Worm (Caenorhabditis elegans) whole organism, early embryonic: ENCODE data around the gene F53F8.3.

ENCODE experiments used
- B0310.2 ChIP-seq: sonication (generic microtip); optimal IDR thresholded peaks from 2 replicates; lab custom pipeline; 2016; ENCODE audit warnings: mild to moderate bottlenecking, missing genetic modification characterization, missing compliant biosample characterization
- F13C5.2 ChIP-seq: sonication (generic microtip); optimal IDR thresholded peaks from 2 replicates; lab custom pipeline; 2017; ENCODE audit warnings: mild to moderate bottlenecking, missing genetic modification characterization, inconsistent platforms, missing compliant biosample characterization
- aly-1 ChIP-seq: sonication (generic microtip); optimal IDR thresholded peaks from 2 replicates; lab custom pipeline; 2016; ENCODE audit warnings: missing genetic modification characterization, missing compliant biosample characterization
- ama-1 ChIP-seq: fragments of 150-350 bp; optimal IDR thresholded peaks from 2 replicates; lab custom pipeline; 2014
- ceh-13 ChIP-seq: fragments of 200-800 bp; sonication (Bioruptor generic); optimal IDR thresholded peaks from 2 replicates; lab custom pipeline; 2018; ENCODE audit warnings: mild to moderate bottlenecking, missing genetic modification characterization, missing compliant biosample characterization
- ceh-36 ChIP-seq: sonication (generic microtip); optimal IDR thresholded peaks from 2 replicates; lab custom pipeline; 2016; ENCODE audit warnings: missing genetic modification characterization, inconsistent platforms, missing compliant biosample characterization
- ets-7 ChIP-seq: sonication (generic microtip); optimal IDR thresholded peaks from 2 replicates; lab custom pipeline; 2016; ENCODE audit warnings: missing genotype, missing genetic modification characterization, missing compliant biosample characterization
- flt-1 ChIP-seq: fragments of 200-800 bp; sonication (Bioruptor generic); IDR thresholded peaks from 2 replicates; pipeline ENCODE4 v1.3.6; 2022; ENCODE audit warnings: missing genetic modification characterization, missing compliant biosample characterization
- hmbx-1 ChIP-seq: sonication (generic microtip); optimal IDR thresholded peaks from 2 replicates; lab custom pipeline; 2016; ENCODE audit warnings: mild to moderate bottlenecking, missing genetic modification characterization, missing compliant biosample characterization
- hmg-4 ChIP-seq: fragments of 200-800 bp; sonication (Bioruptor generic); optimal IDR thresholded peaks from 2 replicates; lab custom pipeline; 2018; ENCODE audit warnings: mild to moderate bottlenecking, missing genetic modification characterization, missing compliant biosample characterization
- hnd-1 ChIP-seq: sonication (generic microtip); optimal IDR thresholded peaks from 2 replicates; lab custom pipeline; 2016; ENCODE audit warnings: missing genetic modification characterization, missing compliant biosample characterization
- pes-1 ChIP-seq: fragments of 200-800 bp; sonication (Bioruptor generic); IDR thresholded peaks from 2 replicates; pipeline ENCODE4 v1.3.6; 2022; ENCODE audit warnings: missing genetic modification reagents, missing genetic modification characterization, missing compliant biosample characterization
- scrt-1 ChIP-seq: fragments of 200-800 bp; sonication (Bioruptor generic); IDR thresholded peaks from 2 replicates; pipeline ENCODE4 v1.3.6; 2022; ENCODE audit warnings: missing genetic modification characterization, missing compliant biosample characterization
- sea-1 ChIP-seq: fragments of 200-800 bp; sonication (Bioruptor generic); conservative IDR thresholded peaks from 2 replicates; pipeline ENCODE4 v1.3.6; 2022; ENCODE audit warnings: missing genetic modification characterization, missing compliant biosample characterization
- tbx-11 ChIP-seq: fragments of 200-800 bp; sonication (Bioruptor generic); IDR thresholded peaks from 2 replicates; pipeline ENCODE4 v1.3.6; 2022; ENCODE audit warnings: missing genetic modification characterization, missing compliant biosample characterization
- tbx-37 ChIP-seq: fragments of 200-800 bp; sonication (Bioruptor generic); conservative IDR thresholded peaks from 2 replicates; pipeline ENCODE4 v1.3.6; 2022; ENCODE audit warnings: missing genetic modification reagents, missing genetic modification characterization, missing compliant biosample characterization
- tra-4 ChIP-seq: sonication (generic microtip); optimal IDR thresholded peaks from 2 replicates; lab custom pipeline; 2017; ENCODE audit warnings: missing genetic modification characterization, missing compliant biosample characterization

The F53F8.3 gene

DNA sequence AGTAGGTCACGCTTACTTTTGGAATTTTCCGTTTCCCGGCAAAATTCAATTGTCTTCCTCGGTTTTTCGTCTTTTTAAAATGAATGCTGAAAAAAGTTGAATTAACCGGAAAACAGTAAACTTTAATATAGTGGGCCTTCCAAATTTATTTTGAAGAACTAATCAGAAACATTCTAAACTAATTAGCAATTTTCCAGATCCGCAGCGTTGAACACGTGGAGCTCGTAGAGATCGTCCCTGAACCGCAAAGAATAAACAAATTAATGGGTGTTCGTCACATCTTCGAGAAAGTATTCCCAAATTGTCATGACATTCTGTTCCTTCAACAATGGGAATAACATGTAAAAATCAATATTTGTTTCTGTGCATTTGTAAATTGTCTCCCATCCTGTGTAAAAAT, 26.9 kb upstream of the F53F8.3 start:
- TF ChIP-seq B0310.2 (tag; lab: Kevin White, UChicago) (no peak), sea-1 (GFP tag; lab: Robert Waterston, UW) (no peak), tbx-11 (GFP tag; lab: Robert Waterston, UW) (no peak), scrt-1 (GFP tag; lab: Robert Waterston, UW) (no peak), ceh-36 (no peak), hnd-1 (tag; lab: Kevin White, UChicago) (no peak), ama-1 (lab: Kevin White, UChicago) (no peak), hmg-4 (GFP tag; lab: Kevin White, UChicago) (no peak), hmbx-1 (tag; lab: Kevin White, UChicago) (no peak), F13C5.2 (tag; lab: Kevin White, UChicago) (no peak), pes-1 (GFP tag; lab: Robert Waterston, UW) (no peak), flt-1 (no peak), ets-7 (tag; lab: Kevin White, UChicago) (no peak), aly-1 (no peak), tra-4 (tag; lab: Kevin White, UChicago) (no peak), ceh-13 (no peak)

DNA sequence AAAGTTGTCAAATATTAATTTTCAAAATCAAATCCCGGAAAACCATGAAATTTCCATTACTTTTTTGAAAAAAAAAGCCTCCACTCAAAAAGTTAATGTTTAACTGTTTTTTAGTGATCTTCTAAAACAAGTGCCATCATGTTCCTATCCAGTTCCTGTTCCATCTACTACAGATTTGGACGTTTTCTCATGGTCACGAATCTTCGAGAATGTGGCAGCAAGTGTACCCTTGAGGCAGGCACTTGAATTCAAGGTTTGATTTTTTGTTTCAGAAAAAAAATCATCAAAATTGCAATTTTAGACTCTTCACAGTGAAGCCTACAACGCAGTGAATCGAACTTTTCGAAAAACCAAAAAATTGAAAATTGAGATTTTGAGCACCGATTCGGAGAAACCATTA, 25.2 kb upstream of the F53F8.3 start:
- no peak for TF ChIP-seq ceh-13
- TF ChIP-seq hmbx-1 (tag; lab: Kevin White, UChicago), result no peak
- no peak for TF ChIP-seq ets-7 (tag; lab: Kevin White, UChicago)
- no peak for TF ChIP-seq tra-4 (tag; lab: Kevin White, UChicago)
- no peak for TF ChIP-seq ceh-36
- no peak for TF ChIP-seq F13C5.2 (tag; lab: Kevin White, UChicago)
- no peak for TF ChIP-seq aly-1
- TF ChIP-seq hmg-4 (GFP tag; lab: Kevin White, UChicago), result no peak
- no peak for TF ChIP-seq pes-1 (GFP tag; lab: Robert Waterston, UW)
- no peak for TF ChIP-seq hnd-1 (tag; lab: Kevin White, UChicago)
- no peak for TF ChIP-seq tbx-11 (GFP tag; lab: Robert Waterston, UW)
- TF ChIP-seq scrt-1 (GFP tag; lab: Robert Waterston, UW), result no peak
- TF ChIP-seq ama-1 (lab: Kevin White, UChicago), result no peak
- no peak for TF ChIP-seq B0310.2 (tag; lab: Kevin White, UChicago)

DNA sequence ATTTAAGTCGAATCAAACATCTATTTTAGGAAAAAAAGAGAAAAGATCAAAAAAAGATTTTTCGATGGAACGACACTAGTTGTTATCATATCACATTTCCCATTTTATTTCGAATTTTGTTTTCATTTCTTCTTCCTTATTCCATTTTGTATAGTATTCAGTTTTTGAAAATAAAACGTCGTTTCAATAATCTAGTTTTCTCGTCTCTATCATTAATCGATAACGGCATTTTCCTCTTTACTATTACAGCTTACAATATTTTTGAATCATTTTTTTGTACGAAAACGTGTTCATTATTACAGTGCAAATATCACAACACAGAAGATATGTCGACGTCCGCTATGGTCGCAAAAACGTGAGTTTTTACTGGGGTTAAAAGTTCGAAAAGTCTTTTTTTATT, 24.3 kb upstream of the F53F8.3 start, which contains the start of gene Y44A6C.1:
Gene Y44A6C.1, plus strand, starts transcription at position 301 of the 400 bp plus-strand sequence.
- TF ChIP-seq F13C5.2 (tag; lab: Kevin White, UChicago), result no peak
- no peak for TF ChIP-seq ets-7 (tag; lab: Kevin White, UChicago)
- no peak for TF ChIP-seq tbx-11 (GFP tag; lab: Robert Waterston, UW)
- no peak for TF ChIP-seq tbx-37 (GFP tag; lab: Robert Waterston, UW)
- TF ChIP-seq hnd-1 (tag; lab: Kevin White, UChicago), result no peak
- TF ChIP-seq tra-4 (tag; lab: Kevin White, UChicago), result no peak
- TF ChIP-seq pes-1 (GFP tag; lab: Robert Waterston, UW), result no peak
- no peak for TF ChIP-seq hmg-4 (GFP tag; lab: Kevin White, UChicago)
- TF ChIP-seq ceh-13, result no peak
- TF ChIP-seq flt-1, result no peak
- no peak for TF ChIP-seq B0310.2 (tag; lab: Kevin White, UChicago)
- no peak for TF ChIP-seq ama-1 (lab: Kevin White, UChicago)
- no peak for TF ChIP-seq scrt-1 (GFP tag; lab: Robert Waterston, UW)
- TF ChIP-seq sea-1 (GFP tag; lab: Robert Waterston, UW), result no peak
- TF ChIP-seq aly-1, result no peak
- no peak for TF ChIP-seq ceh-36
- TF ChIP-seq hmbx-1 (tag; lab: Kevin White, UChicago), result no peak

DNA sequence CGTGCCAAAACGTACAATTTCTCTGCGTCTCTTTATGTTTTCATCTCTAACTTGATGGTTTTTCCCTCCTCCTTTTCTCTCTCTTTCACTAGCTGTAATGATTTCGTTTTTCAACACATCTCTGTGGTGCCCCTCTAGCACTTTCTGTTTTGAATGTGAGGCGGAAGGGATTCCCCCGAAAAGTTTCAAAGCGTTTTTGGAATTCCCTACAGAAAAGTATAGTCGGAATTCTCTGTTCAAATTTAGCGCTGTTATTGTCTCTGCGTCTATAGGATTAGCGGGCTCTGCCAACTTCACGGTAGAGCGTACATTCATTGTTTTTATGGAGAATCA, 23.6 kb upstream of the F53F8.3 start:
- TF ChIP-seq hmg-4 (GFP tag; lab: Kevin White, UChicago), result no peak
- no peak for TF ChIP-seq scrt-1 (GFP tag; lab: Robert Waterston, UW)

DNA sequence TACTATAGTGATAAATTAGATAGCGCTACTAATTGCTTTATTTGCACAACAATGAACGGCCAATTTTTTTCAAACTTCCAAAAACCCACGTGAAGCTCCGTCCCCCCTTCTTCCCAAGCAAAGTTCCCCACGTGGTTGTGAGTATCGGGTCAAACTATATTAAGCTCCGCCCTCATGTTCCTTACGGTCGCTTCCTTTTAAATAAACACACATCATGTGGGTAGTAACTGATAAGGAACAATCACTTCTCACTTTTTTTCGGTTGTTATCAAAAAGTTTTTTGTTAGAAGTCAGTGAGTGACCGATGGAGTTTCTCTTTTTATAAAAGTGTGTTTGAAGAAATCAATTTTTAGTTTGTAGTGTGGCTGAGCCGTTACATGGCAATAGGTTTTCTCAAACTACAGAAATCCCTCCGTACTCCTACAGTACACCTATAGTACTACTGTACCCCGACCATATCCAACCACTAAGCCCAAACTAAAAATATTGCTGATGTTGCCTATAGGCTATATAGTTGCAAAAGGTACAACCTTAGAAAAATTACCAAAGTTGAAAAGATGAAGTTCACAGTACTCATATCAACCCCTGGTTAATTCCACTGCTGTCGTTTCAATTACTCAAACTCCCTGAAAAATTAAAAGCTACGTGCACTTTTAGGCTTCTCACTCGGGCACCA, 23.1 kb upstream of the F53F8.3 start:
- TF ChIP-seq aly-1 (no peak), ets-7 (tag; lab: Kevin White, UChicago) (no peak), flt-1 (no peak), tra-4 (tag; lab: Kevin White, UChicago) (no peak), tbx-11 (GFP tag; lab: Robert Waterston, UW) (no peak), B0310.2 (tag; lab: Kevin White, UChicago) (no peak), pes-1 (GFP tag; lab: Robert Waterston, UW) (no peak), tbx-37 (GFP tag; lab: Robert Waterston, UW) (no peak), hnd-1 (tag; lab: Kevin White, UChicago) (no peak), scrt-1 (GFP tag; lab: Robert Waterston, UW) (no peak), ceh-36 (no peak), hmg-4 (GFP tag; lab: Kevin White, UChicago) (no peak), ceh-13 (no peak), hmbx-1 (tag; lab: Kevin White, UChicago) (no peak), F13C5.2 (tag; lab: Kevin White, UChicago) (no peak), sea-1 (GFP tag; lab: Robert Waterston, UW) (no peak), ama-1 (lab: Kevin White, UChicago) (no peak)

- no peak for TF ChIP-seq hmbx-1 (tag; lab: Kevin White, UChicago)
- no peak for TF ChIP-seq tbx-37 (GFP tag; lab: Robert Waterston, UW)
- TF ChIP-seq F13C5.2 (tag; lab: Kevin White, UChicago), result no peak
- TF ChIP-seq ceh-13, result no peak
- TF ChIP-seq aly-1, result no peak
- TF ChIP-seq ceh-36, result no peak
- TF ChIP-seq hnd-1 (tag; lab: Kevin White, UChicago), result no peak
- no peak for TF ChIP-seq B0310.2 (tag; lab: Kevin White, UChicago)
- no peak for TF ChIP-seq pes-1 (GFP tag; lab: Robert Waterston, UW)
- no peak for TF ChIP-seq tra-4 (tag; lab: Kevin White, UChicago)
- TF ChIP-seq sea-1 (GFP tag; lab: Robert Waterston, UW), result no peak
- TF ChIP-seq ama-1 (lab: Kevin White, UChicago), result no peak
Observed at ce11 chrV:20711733-20712132, 22.4 kb upstream of the F53F8.3 start.

ce11 chrV:20710642-20711041, 21.3 kb upstream of the F53F8.3 start:
- TF ChIP-seq scrt-1 (GFP tag; lab: Robert Waterston, UW) (no peak), hmbx-1 (tag; lab: Kevin White, UChicago) (no peak), aly-1 (no peak), pes-1 (GFP tag; lab: Robert Waterston, UW) (no peak), ama-1 (lab: Kevin White, UChicago) (no peak), tbx-11 (GFP tag; lab: Robert Waterston, UW) (no peak), B0310.2 (tag; lab: Kevin White, UChicago) (no peak), ceh-36 (no peak), hmg-4 (GFP tag; lab: Kevin White, UChicago) (no peak), ets-7 (tag; lab: Kevin White, UChicago) (no peak), sea-1 (GFP tag; lab: Robert Waterston, UW) (no peak), tra-4 (tag; lab: Kevin White, UChicago) (no peak)
